Fruit fly (Drosophila melanogaster) whole organism: ENCODE data around the gene CG14252.

Experiments used
- pan ChIP-seq: fragments of >200 bp; optimal IDR thresholded peaks from 2 replicates; lab custom pipeline; 2017
- psq ChIP-seq: fragments of >200 bp; optimal IDR thresholded peaks from 2 replicates; lab custom pipeline; 2017

- TF ChIP-seq pan (no peak), psq (no peak)
Measured at dm6 chr3R:26952857-26953477, 7.6 kb downstream of the CG14252 start.
